Fruit fly (Drosophila melanogaster) whole organism, prepupa: ENCODE data around the gene Graf.
A peak's percentile ranks its signal among the peaks of the same experiment; 100 is the strongest.

ENCODE experiments used
- Blimp-1 ChIP-seq: fragments of 200-800 bp; sonication (Bioruptor generic); optimal IDR thresholded peaks from 3 replicates; lab custom pipeline; 2017; ENCODE audit warnings: missing biosample characterization, missing genetic modification characterization, mild to moderate bottlenecking, moderate library complexity, missing genetic modification reagents
- CG11294 ChIP-seq: fragments of 200-800 bp; sonication (Bioruptor generic); IDR thresholded peaks from 2 replicates; pipeline ENCODE4 v1.3.6; 2022; ENCODE audit warnings: missing biosample characterization, missing genetic modification characterization
- CG11762 ChIP-seq: fragments of 200-800 bp; sonication (Bioruptor generic); optimal IDR thresholded peaks from 3 replicates; lab custom pipeline; 2016; ENCODE audit warnings: missing biosample characterization, missing genetic modification characterization; ENCODE audit not compliant: insufficient read depth
- CG11902 ChIP-seq: fragments of 200-800 bp; sonication (Bioruptor generic); optimal IDR thresholded peaks from 3 replicates; lab custom pipeline; 2016; ENCODE audit warnings: missing biosample characterization, missing genetic modification characterization
- CG1621 ChIP-seq: fragments of 200-800 bp; sonication (Bioruptor generic); optimal IDR thresholded peaks from 3 replicates; lab custom pipeline; 2018; ENCODE audit warnings: missing biosample characterization, mild to moderate bottlenecking, missing genetic modification characterization
- CG3032 ChIP-seq: fragments of 200-800 bp; optimal IDR thresholded peaks from 2 replicates; lab custom pipeline; 2019; ENCODE audit warnings: missing biosample characterization, mild to moderate bottlenecking, missing genetic modification characterization, moderate library complexity
- CG31627 ChIP-seq: fragments of 200-800 bp; sonication (Bioruptor generic); optimal IDR thresholded peaks from 3 replicates; lab custom pipeline; 2016; ENCODE audit warnings: missing biosample characterization, missing genetic modification characterization
- CG32006 ChIP-seq: fragments of 200-800 bp; sonication (Bioruptor generic); optimal IDR thresholded peaks from 3 replicates; lab custom pipeline; 2017; ENCODE audit warnings: missing biosample characterization, mild to moderate bottlenecking, missing genetic modification characterization
- CG34406 ChIP-seq: fragments of 200-800 bp; sonication (Bioruptor generic); optimal IDR thresholded peaks from 3 replicates; lab custom pipeline; 2016; ENCODE audit warnings: missing biosample characterization, missing genetic modification characterization
- CG4318 ChIP-seq: fragments of 200-800 bp; sonication (Bioruptor generic); optimal IDR thresholded peaks from 3 replicates; lab custom pipeline; 2017; ENCODE audit warnings: missing biosample characterization, mild to moderate bottlenecking, missing genetic modification characterization
- CG6163 ChIP-seq: fragments of 200-800 bp; sonication (Bioruptor generic); IDR thresholded peaks from 3 replicates; pipeline ENCODE4 v1.3.6; 2022; ENCODE audit warnings: missing biosample characterization, missing genetic modification characterization
- CG6792 ChIP-seq: fragments of 200-800 bp; sonication (Bioruptor generic); optimal IDR thresholded peaks from 3 replicates; lab custom pipeline; 2016; ENCODE audit warnings: missing biosample characterization, missing genetic modification characterization
- CG6808 ChIP-seq: fragments of 200-800 bp; sonication (Bioruptor generic); optimal IDR thresholded peaks from 3 replicates; lab custom pipeline; 2017; ENCODE audit warnings: missing biosample characterization, missing genetic modification characterization, mild to moderate bottlenecking, moderate library complexity, missing genetic modification reagents
- CG6854 ChIP-seq: fragments of 200-800 bp; sonication (Bioruptor generic); optimal IDR thresholded peaks from 2 replicates; lab custom pipeline; 2017; ENCODE audit warnings: missing biosample characterization, mild to moderate bottlenecking, missing genetic modification characterization
- CG8119 ChIP-seq: fragments of 200-800 bp; sonication (Bioruptor generic); IDR thresholded peaks from 3 replicates; pipeline ENCODE4 v1.3.6; 2022; ENCODE audit warnings: missing biosample characterization, missing genetic modification characterization
- CG8632 ChIP-seq: fragments of 200-800 bp; sonication (Bioruptor generic); optimal IDR thresholded peaks from 3 replicates; lab custom pipeline; 2016; ENCODE audit warnings: missing biosample characterization, missing genetic modification characterization
- CG9139 ChIP-seq: fragments of 200-800 bp; sonication (Bioruptor generic); optimal IDR thresholded peaks from 3 replicates; lab custom pipeline; 2017; ENCODE audit warnings: missing biosample characterization, mild to moderate bottlenecking, missing genetic modification characterization
- Eip75B ChIP-seq: fragments of 200-800 bp; sonication (Bioruptor generic); optimal IDR thresholded peaks from 3 replicates; lab custom pipeline; 2016; ENCODE audit warnings: missing biosample characterization, missing genetic modification characterization
- Eip78C ChIP-seq: fragments of 200-800 bp; sonication (Bioruptor generic); peaks from one replicate; lab custom pipeline; 2016; ENCODE audit warnings: missing biosample characterization, missing genetic modification characterization
- Eip93F ChIP-seq: fragments of 200-800 bp; sonication (Bioruptor generic); optimal IDR thresholded peaks from 2 replicates; lab custom pipeline; 2016; ENCODE audit warnings: missing biosample characterization, mild to moderate bottlenecking, missing genetic modification characterization
- Ets21C ChIP-seq: fragments of 200-800 bp; sonication (Bioruptor generic); optimal IDR thresholded peaks from 3 replicates; lab custom pipeline; 2016; ENCODE audit warnings: missing biosample characterization, missing genetic modification characterization
- Ets96B ChIP-seq: fragments of 200-800 bp; optimal IDR thresholded peaks from 2 replicates; lab custom pipeline; 2019; ENCODE audit warnings: missing biosample characterization, mild to moderate bottlenecking, missing genetic modification characterization, moderate library complexity
- Gug ChIP-seq: fragments of 200-800 bp; sonication (Bioruptor generic); IDR thresholded peaks from 2 replicates; pipeline ENCODE4 v1.3.6; 2022; ENCODE audit warnings: missing biosample characterization, missing genetic modification characterization
- Hr38 ChIP-seq: sonication (Bioruptor generic); optimal IDR thresholded peaks from 2 replicates; lab custom pipeline; 2016; ENCODE audit warnings: missing biosample characterization, missing genetic modification characterization
- Hr39 ChIP-seq: fragments of 200-800 bp; sonication (Bioruptor generic); optimal IDR thresholded peaks from 2 replicates; lab custom pipeline; 2016; ENCODE audit warnings: missing biosample characterization, missing genetic modification characterization
- Hr4 ChIP-seq: fragments of 200-800 bp; sonication (Bioruptor generic); optimal IDR thresholded peaks from 3 replicates; lab custom pipeline; 2016; ENCODE audit warnings: missing biosample characterization, missing genetic modification characterization
- Met ChIP-seq: fragments of 200-800 bp; sonication (Bioruptor generic); optimal IDR thresholded peaks from 3 replicates; lab custom pipeline; 2016; ENCODE audit warnings: missing biosample characterization, missing genetic modification characterization
- OdsH ChIP-seq: fragments of 200-800 bp; sonication (Bioruptor generic); optimal IDR thresholded peaks from 3 replicates; lab custom pipeline; 2016; ENCODE audit warnings: missing biosample characterization, missing genetic modification characterization
- Smox ChIP-seq: fragments of 200-800 bp; sonication (Bioruptor generic); optimal IDR thresholded peaks from 3 replicates; lab custom pipeline; 2016; ENCODE audit warnings: missing biosample characterization, missing genetic modification characterization
- Sox14 ChIP-seq: fragments of 200-800 bp; sonication (Bioruptor generic); optimal IDR thresholded peaks from 3 replicates; lab custom pipeline; 2016; ENCODE audit warnings: missing biosample characterization, missing genetic modification characterization
- Sox15 ChIP-seq: fragments of 200-800 bp; sonication (Bioruptor generic); optimal IDR thresholded peaks from 3 replicates; lab custom pipeline; 2016; ENCODE audit warnings: missing biosample characterization, missing genetic modification characterization
- achi ChIP-seq: fragments of 200-800 bp; sonication (Bioruptor generic); optimal IDR thresholded peaks from 3 replicates; lab custom pipeline; 2016; ENCODE audit warnings: missing biosample characterization, missing genetic modification characterization
- acj6 ChIP-seq: fragments of 200-800 bp; sonication (Bioruptor generic); optimal IDR thresholded peaks from 3 replicates; lab custom pipeline; 2016; ENCODE audit warnings: missing biosample characterization, missing genetic modification characterization
- cyc ChIP-seq: fragments of 200-800 bp; sonication (Bioruptor generic); optimal IDR thresholded peaks from 3 replicates; lab custom pipeline; 2016; ENCODE audit warnings: missing biosample characterization, missing genetic modification characterization
- dac ChIP-seq: fragments of 200-800 bp; sonication (Bioruptor generic); optimal IDR thresholded peaks from 2 replicates; lab custom pipeline; 2017; ENCODE audit warnings: missing biosample characterization, mild to moderate bottlenecking, missing genetic modification characterization
- dsx ChIP-seq: fragments of 200-800 bp; optimal IDR thresholded peaks from 3 replicates; lab custom pipeline; 2019; ENCODE audit warnings: missing biosample characterization, mild to moderate bottlenecking, missing genetic modification characterization, moderate library complexity; ENCODE audit not compliant: poor library complexity, severe bottlenecking
- eg ChIP-seq: fragments of 200-800 bp; sonication (Bioruptor generic); IDR thresholded peaks from 3 replicates; pipeline ENCODE4 v1.3.6; 2022; ENCODE audit warnings: missing biosample characterization, missing genetic modification characterization
- esn ChIP-seq: fragments of 200-800 bp; sonication (Bioruptor generic); optimal IDR thresholded peaks from 2 replicates; lab custom pipeline; 2016; ENCODE audit warnings: missing biosample characterization, mild to moderate bottlenecking, missing genetic modification characterization, moderate library complexity
- fd85E ChIP-seq: fragments of 200-800 bp; sonication (Bioruptor generic); optimal IDR thresholded peaks from 3 replicates; lab custom pipeline; 2016; ENCODE audit warnings: missing biosample characterization, missing genetic modification characterization
- lz ChIP-seq: fragments of 200-800 bp; sonication (Bioruptor generic); optimal IDR thresholded peaks from 3 replicates; lab custom pipeline; 2016; ENCODE audit warnings: missing biosample characterization, missing genetic modification characterization
- net ChIP-seq: fragments of 200-800 bp; sonication (Bioruptor generic); optimal IDR thresholded peaks from 3 replicates; lab custom pipeline; 2016; ENCODE audit warnings: missing biosample characterization, missing genetic modification characterization
- pdm3 ChIP-seq: fragments of 200-800 bp; sonication (Bioruptor generic); optimal IDR thresholded peaks from 3 replicates; lab custom pipeline; 2016; ENCODE audit warnings: missing biosample characterization, missing genetic modification characterization
- salr ChIP-seq, 2 experiments: fragments of 200-800 bp; sonication (Bioruptor generic); optimal IDR thresholded peaks; 3 replicates each; lab custom pipeline; 2016 to 2018; ENCODE audit warnings: missing biosample characterization in 2 of 2, missing genetic modification characterization in 2 of 2, mild to moderate bottlenecking in 1 of 2
- spab ChIP-seq: fragments of 200-800 bp; sonication (Bioruptor generic); optimal IDR thresholded peaks from 2 replicates; lab custom pipeline; 2017; ENCODE audit warnings: missing biosample characterization, mild to moderate bottlenecking, missing genetic modification characterization, missing genetic modification reagents
- svp ChIP-seq: fragments of 200-800 bp; sonication (Bioruptor generic); peaks from one replicate; lab custom pipeline; 2016; ENCODE audit warnings: missing biosample characterization, missing genetic modification characterization
- topi ChIP-seq: fragments of 200-800 bp; sonication (Bioruptor generic); optimal IDR thresholded peaks from 3 replicates; lab custom pipeline; 2016; ENCODE audit warnings: missing biosample characterization, missing genetic modification characterization
- vri ChIP-seq: fragments of 200-800 bp; sonication (Bioruptor generic); optimal IDR thresholded peaks from 3 replicates; lab custom pipeline; 2016; ENCODE audit warnings: missing biosample characterization, mild to moderate bottlenecking, missing genetic modification characterization

Gene Graf

DNA sequence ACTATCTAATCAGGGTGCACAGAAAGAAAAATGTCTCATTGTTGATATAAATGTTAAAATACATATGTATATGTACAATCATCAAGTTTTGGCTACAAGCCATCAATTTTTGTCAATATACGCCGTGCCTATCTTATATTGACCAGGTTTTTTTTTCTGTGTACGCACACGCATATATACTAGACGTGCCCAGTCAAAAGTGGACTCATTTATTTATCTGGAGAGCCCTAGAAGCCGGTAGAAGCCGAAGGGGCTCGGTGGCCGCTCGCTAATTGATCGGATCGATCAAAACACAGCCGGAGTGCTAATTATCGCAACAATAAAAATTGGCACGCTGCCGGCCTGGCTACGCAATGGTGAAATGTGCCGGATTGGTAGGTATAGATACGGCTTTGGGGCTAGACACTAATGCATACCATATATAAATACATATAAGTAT, 20.2 kb downstream of the Graf start (continued):
- peak; percentile 62 for TF ChIP-seq pdm3 (GFP tag; lab: Kevin White, UChicago)
- peak; percentile 43 for TF ChIP-seq CG8632 (GFP tag; lab: Kevin White, UChicago)
- TF ChIP-seq Met (GFP tag; lab: Kevin White, UChicago), result peak; percentile 66
- TF ChIP-seq Eip93F (GFP tag; lab: Kevin White, UChicago), result peak; percentile 46
- no peak for TF ChIP-seq salr (GFP tag; optimal IDR thresholded peaks at IDR 0.05; lab: Kevin White, UChicago)
- TF ChIP-seq svp (GFP tag; lab: Kevin White, UChicago), result peak; percentile 87
- TF ChIP-seq CG6808 (GFP tag; lab: Kevin White, UChicago), result no peak
- peak; percentile 45 for TF ChIP-seq CG6792 (GFP tag; lab: Kevin White, UChicago)
- TF ChIP-seq CG11902, result peak; percentile 23
- TF ChIP-seq Hr39 (GFP tag; lab: Kevin White, UChicago), result peak; percentile 60
- TF ChIP-seq Gug (GFP tag; lab: Robert Waterston, UW), result peak; percentile 52; the same call in 1 of the 2 replicates
- TF ChIP-seq net, result no peak
- peak; percentile 69 for TF ChIP-seq CG6163
- peak; percentile 52 for TF ChIP-seq Ets21C
- no peak for TF ChIP-seq CG4318 (GFP tag; lab: Kevin White, UChicago)
- TF ChIP-seq CG1621, result peak; percentile 21
- TF ChIP-seq Hr38 (GFP tag; lab: Kevin White, UChicago), result no peak
- peak; percentile 48 for TF ChIP-seq CG31627 (GFP tag; lab: Kevin White, UChicago)
- TF ChIP-seq lz (GFP tag; lab: Kevin White, UChicago), result peak; percentile 67
- TF ChIP-seq, all 60 proteins: peak for 39

DNA sequence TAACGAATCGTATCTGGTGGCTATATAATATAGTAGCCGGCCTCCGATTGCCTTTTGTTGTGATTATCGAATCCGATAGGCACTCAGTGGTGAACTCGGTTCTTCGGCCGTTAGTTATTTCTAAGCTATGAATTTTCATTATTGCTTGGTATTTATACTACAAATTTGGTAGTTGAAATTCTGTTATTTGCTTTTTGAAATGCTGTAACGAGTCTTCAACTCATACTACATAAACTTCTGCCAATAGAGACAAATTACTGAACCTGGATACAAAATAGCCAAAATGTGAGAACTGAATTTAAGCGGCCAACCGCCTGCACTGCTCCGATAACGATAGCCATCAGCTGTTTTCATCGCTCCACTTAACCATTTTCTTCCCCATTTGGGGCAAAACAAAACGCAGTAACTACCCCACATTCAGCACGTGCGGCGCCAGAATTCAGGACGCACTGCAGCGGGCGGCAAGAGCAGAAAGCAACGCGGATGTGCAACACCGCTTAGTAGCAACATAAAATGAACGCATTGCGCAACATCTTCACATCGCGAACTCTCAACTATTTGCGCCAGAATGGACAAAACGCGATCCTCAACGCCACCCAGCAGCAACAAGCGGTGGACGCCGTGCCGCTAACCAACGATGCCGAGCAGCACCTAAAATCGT, 21.5 kb downstream of the Graf start, which contains the start of the genes CG11679 and CG8206:
TSS of gene CG11679 (minus strand) at position 65 of the 661 bp plus-strand sequence.
TSS of gene CG8206 (plus strand) at position 341 of the 661 bp plus-strand sequence.
- TF ChIP-seq CG3032 (tag; lab: Kevin White, UChicago) (peak; percentile 50), Eip78C (GFP tag; lab: Kevin White, UChicago) (peak; percentile 79), CG31627 (GFP tag; lab: Kevin White, UChicago) (peak; percentile 50), CG8119 (GFP tag; lab: Robert Waterston, UW) (no peak), CG34406 (GFP tag; lab: Kevin White, UChicago) (no peak), vri (GFP tag; lab: Kevin White, UChicago) (peak; percentile 49), CG11294 (GFP tag; lab: Robert Waterston, UW) (peak; percentile 22; the same call in 1 of the 2 replicates), Ets96B (tag; lab: Kevin White, UChicago) (peak; percentile 33), Smox (GFP tag; lab: Kevin White, UChicago) (peak; percentile 16), net (no peak), topi (GFP tag; lab: Kevin White, UChicago) (peak; percentile 55), dac (GFP tag; lab: Kevin White, UChicago) (no peak), Sox14 (peak; percentile 57), CG6808 (GFP tag; lab: Kevin White, UChicago) (no peak), cyc (GFP tag; lab: Kevin White, UChicago) (peak; percentile 51), spab (GFP tag; lab: Kevin White, UChicago) (no peak), CG32006 (GFP tag; lab: Kevin White, UChicago) (peak; percentile 39), CG6854 (GFP tag; lab: Kevin White, UChicago) (no peak), Gug (GFP tag; lab: Robert Waterston, UW) (no peak), CG11762 (no peak), Hr38 (GFP tag; lab: Kevin White, UChicago) (no peak), Blimp-1 (GFP tag; lab: Kevin White, UChicago) (no peak), salr (GFP tag; optimal IDR thresholded peaks at IDR 0.05; lab: Kevin White, UChicago) (no peak), Eip75B (GFP tag; lab: Kevin White, UChicago) (peak; percentile 45), CG6163 (0 out of 3 replicates have a peak, but pooled peaks have one; percentile 20), esn (GFP tag; lab: Kevin White, UChicago) (peak; percentile 50), CG9139 (no peak), OdsH (GFP tag; lab: Kevin White, UChicago) (peak; percentile 48), fd85E (GFP tag; lab: Kevin White, UChicago) (no peak), Sox15 (GFP tag; lab: Kevin White, UChicago) (peak; percentile 15), Hr4 (GFP tag; lab: Kevin White, UChicago) (peak; percentile 43), acj6 (GFP tag; lab: Kevin White, UChicago) (peak; percentile 33), Met (GFP tag; lab: Kevin White, UChicago) (peak; percentile 36), eg (GFP tag; lab: Robert Waterston, UW) (peak; percentile 34; the same call in 1 of the 3 replicates), lz (GFP tag; lab: Kevin White, UChicago) (peak; percentile 50), dsx (GFP tag; lab: Kevin White, UChicago) (no peak), CG4318 (GFP tag; lab: Kevin White, UChicago) (no peak), Ets21C (peak; percentile 39), achi (GFP tag; lab: Kevin White, UChicago) (peak; percentile 30), svp (GFP tag; lab: Kevin White, UChicago) (peak; percentile 65)
